Worm (Caenorhabditis elegans) whole organism, L4 larva: ENCODE measurements around the gene ruvb-2.

Experiments used
- D1046.2 ChIP-seq: fragments of 200-800 bp; sonication (Bioruptor generic); IDR thresholded peaks from 2 replicates; pipeline ENCODE4 v1.3.6; 2022; ENCODE audit warnings: missing genetic modification characterization, missing compliant biosample characterization
- F37D6.2 ChIP-seq: sonication (generic microtip); optimal IDR thresholded peaks from 2 replicates; lab custom pipeline; 2016; ENCODE audit warnings: mild to moderate bottlenecking, missing genetic modification characterization, missing compliant biosample characterization
- F49E8.2 ChIP-seq: sonication (generic microtip); optimal IDR thresholded peaks from 2 replicates; lab custom pipeline; 2016; ENCODE audit warnings: missing compliant biosample characterization, mild to moderate bottlenecking, missing genetic modification characterization, borderline replicate concordance
- Y48G9A.11 ChIP-seq: fragments of 200-800 bp; sonication (Bioruptor generic); IDR thresholded peaks from 2 replicates; pipeline ENCODE4 v1.3.6; 2022; ENCODE audit warnings: missing genetic modification reagents, missing genetic modification characterization, missing compliant biosample characterization
- Y5F2A.4 ChIP-seq: fragments of 200-800 bp; sonication (Bioruptor generic); optimal IDR thresholded peaks from 2 replicates; lab custom pipeline; 2018; ENCODE audit warnings: mild to moderate bottlenecking, missing genetic modification characterization, missing compliant biosample characterization
- ZK337.2 ChIP-seq: fragments of 200-800 bp; sonication (Bioruptor generic); IDR thresholded peaks from 2 replicates; pipeline ENCODE4 v1.3.6; 2022; ENCODE audit warnings: missing genetic modification reagents, missing genetic modification characterization, missing compliant biosample characterization
- aha-1 ChIP-seq: fragments of 150-350 bp; peaks from one replicate; lab custom pipeline; 2014; ENCODE audit warnings: missing biosample characterization, missing genetic modification characterization
- attf-4 ChIP-seq: sonication (generic microtip); optimal IDR thresholded peaks from 3 replicates; lab custom pipeline; 2017; ENCODE audit warnings: missing biosample characterization, missing genetic modification characterization
- ceh-28 ChIP-seq: fragments of 150-350 bp; optimal IDR thresholded peaks from 2 replicates; lab custom pipeline; 2014; ENCODE audit warnings: missing biosample characterization, missing genetic modification reagents, missing genetic modification characterization
- ceh-32 ChIP-seq: sonication (generic microtip); optimal IDR thresholded peaks from 2 replicates; lab custom pipeline; 2016; ENCODE audit warnings: mild to moderate bottlenecking, missing genetic modification characterization, missing compliant biosample characterization; ENCODE audit not compliant: poor library complexity
- ceh-44 ChIP-seq: fragments of 200-800 bp; sonication (Bioruptor generic); IDR thresholded peaks from 2 replicates; pipeline ENCODE4 v1.3.6; 2022; ENCODE audit warnings: missing genetic modification reagents, missing genetic modification characterization, missing compliant biosample characterization
- ces-1 ChIP-seq: fragments of 150-350 bp; sonication (generic microtip); optimal IDR thresholded peaks from 4 replicates; lab custom pipeline; 2014; ENCODE audit warnings: missing biosample characterization, missing genetic modification reagents, missing genetic modification characterization
- daf-16 ChIP-seq, 3 experiments: sonication (generic microtip); optimal IDR thresholded peaks; 2 replicates each; lab custom pipeline; 2016 to 2017; ENCODE audit warnings: missing genetic modification characterization in 3 of 3, missing genetic modification reagents in 3 of 3, mild to moderate bottlenecking in 2 of 3, missing compliant biosample characterization in 2 of 3, missing biosample characterization in 1 of 3, moderate library complexity in 1 of 3
- daf-8 ChIP-seq: fragments of 200-800 bp; sonication (Bioruptor generic); IDR thresholded peaks from 2 replicates; pipeline ENCODE4 v1.3.6; 2022; ENCODE audit warnings: missing genetic modification characterization, missing compliant biosample characterization
- dmd-6 ChIP-seq: fragments of 200-800 bp; sonication (Bioruptor generic); IDR thresholded peaks from 2 replicates; pipeline ENCODE4 v1.3.6; 2022; ENCODE audit warnings: missing genetic modification reagents, missing genetic modification characterization, missing compliant biosample characterization
- dmd-9 ChIP-seq: fragments of 200-800 bp; sonication (Bioruptor generic); IDR thresholded peaks from 2 replicates; pipeline ENCODE4 v1.3.6; 2022; ENCODE audit warnings: missing genetic modification reagents, missing genetic modification characterization, missing compliant biosample characterization
- duxl-1 ChIP-seq: sonication (generic microtip); optimal IDR thresholded peaks from 2 replicates; lab custom pipeline; 2016; ENCODE audit warnings: mild to moderate bottlenecking, missing genetic modification characterization, moderate library complexity, missing compliant biosample characterization; ENCODE audit not compliant: poor library complexity
- dve-1 ChIP-seq: sonication (generic microtip); optimal IDR thresholded peaks from 2 replicates; lab custom pipeline; 2017; ENCODE audit warnings: antibody characterized with exemption, mild to moderate bottlenecking, missing genetic modification characterization, missing compliant biosample characterization; ENCODE audit not compliant: insufficient read depth
- egl-27 ChIP-seq: sonication (generic microtip); optimal IDR thresholded peaks from 3 replicates; lab custom pipeline; 2017; ENCODE audit warnings: missing biosample characterization, missing genetic modification reagents, missing genetic modification characterization
- egl-43 ChIP-seq: fragments of 200-800 bp; sonication (Bioruptor generic); IDR thresholded peaks from 2 replicates; pipeline ENCODE4 v1.3.6; 2022; ENCODE audit warnings: missing genetic modification reagents, missing genetic modification characterization, missing compliant biosample characterization
- jun-1 ChIP-seq: fragments of 150-350 bp; optimal IDR thresholded peaks from 2 replicates; lab custom pipeline; 2014; ENCODE audit warnings: missing biosample characterization, missing genetic modification reagents, missing genetic modification characterization
- lir-3 ChIP-seq: sonication (generic microtip); optimal IDR thresholded peaks from 2 replicates; lab custom pipeline; 2016; ENCODE audit warnings: mild to moderate bottlenecking, missing genetic modification characterization, missing compliant biosample characterization
- lsy-2 ChIP-seq, 2 experiments: fragments of 150-350 bp in 1 of 2; sonication (generic microtip) in 1 of 2; optimal IDR thresholded peaks; 2 replicates each; lab custom pipeline; 2014 to 2017; ENCODE audit warnings: missing biosample characterization in 2 of 2, missing genetic modification characterization in 2 of 2
- mes-2 ChIP-seq: sonication (generic microtip); optimal IDR thresholded peaks from 2 replicates; lab custom pipeline; 2016; ENCODE audit warnings: missing genotype, mild to moderate bottlenecking, missing genetic modification characterization, missing compliant biosample characterization; ENCODE audit not compliant: poor library complexity, severe bottlenecking
- mxl-3 ChIP-seq: fragments of 200-800 bp; sonication (Bioruptor generic); optimal IDR thresholded peaks from 2 replicates; lab custom pipeline; 2018; ENCODE audit warnings: mild to moderate bottlenecking, missing genetic modification characterization, missing compliant biosample characterization
- nhr-10 ChIP-seq: fragments of 150-350 bp; optimal IDR thresholded peaks from 2 replicates; lab custom pipeline; 2014; ENCODE audit warnings: missing biosample characterization, missing genetic modification characterization
- nhr-102 ChIP-seq: sonication (generic microtip); optimal IDR thresholded peaks from 2 replicates; lab custom pipeline; 2016; ENCODE audit warnings: mild to moderate bottlenecking, missing genetic modification characterization, moderate library complexity, missing compliant biosample characterization
- nhr-42 ChIP-seq: fragments of 200-800 bp; sonication (Bioruptor generic); IDR thresholded peaks from 2 replicates; pipeline ENCODE4 v1.3.6; 2022; ENCODE audit warnings: missing genetic modification characterization, missing compliant biosample characterization
- nhr-48 ChIP-seq: sonication (generic microtip); optimal IDR thresholded peaks from 2 replicates; lab custom pipeline; 2016; ENCODE audit warnings: mild to moderate bottlenecking, missing genetic modification characterization, missing compliant biosample characterization
- nhr-6 ChIP-seq: fragments of 150-350 bp; optimal IDR thresholded peaks from 2 replicates; lab custom pipeline; 2014; ENCODE audit warnings: missing biosample characterization, missing genetic modification characterization
- nhr-76 ChIP-seq: fragments of 150-350 bp; optimal IDR thresholded peaks from 2 replicates; lab custom pipeline; 2014; ENCODE audit warnings: missing biosample characterization, missing genetic modification characterization
- nhr-77 ChIP-seq: fragments of 150-350 bp; optimal IDR thresholded peaks from 2 replicates; lab custom pipeline; 2014; ENCODE audit warnings: missing biosample characterization, missing genetic modification characterization
- skn-1 ChIP-seq: fragments of 150-350 bp; optimal IDR thresholded peaks from 2 replicates; lab custom pipeline; 2014; ENCODE audit warnings: missing biosample characterization, missing genetic modification characterization
- snpc-1.2 ChIP-seq: fragments of 200-800 bp; sonication (Bioruptor generic); IDR thresholded peaks from 2 replicates; pipeline ENCODE4 v1.3.6; 2022; ENCODE audit warnings: missing genetic modification reagents, missing genetic modification characterization, missing compliant biosample characterization
- tag-97 ChIP-seq: fragments of 200-800 bp; sonication (Bioruptor generic); IDR thresholded peaks from 2 replicates; pipeline ENCODE4 v1.3.6; 2022; ENCODE audit warnings: missing genetic modification characterization, missing compliant biosample characterization
- unc-130 ChIP-seq: sonication (generic microtip); optimal IDR thresholded peaks from 2 replicates; lab custom pipeline; 2016; ENCODE audit warnings: missing genetic modification reagents, missing genetic modification characterization, missing compliant biosample characterization
- unc-62 ChIP-seq, 3 experiments: fragments of 150-350 bp in 1 of 3; sonication (generic microtip); optimal IDR thresholded peaks in 2 of 3; peaks in 1 of 3; 1 replicate in 1 of 3; 2 replicates in 2 of 3; lab custom pipeline; 2014 to 2017; ENCODE audit warnings: missing biosample characterization in 3 of 3, missing genetic modification characterization in 3 of 3, missing genetic modification reagents in 3 of 3, missing genotype in 1 of 3
- zfp-2 ChIP-seq: sonication (generic microtip); optimal IDR thresholded peaks from 2 replicates; lab custom pipeline; 2016; ENCODE audit warnings: mild to moderate bottlenecking, missing genetic modification characterization, missing compliant biosample characterization
- zip-2 ChIP-seq: fragments of 150-350 bp; optimal IDR thresholded peaks from 2 replicates; lab custom pipeline; 2014; ENCODE audit warnings: missing biosample characterization, missing genetic modification characterization
- ztf-11 ChIP-seq: fragments of 150-350 bp; optimal IDR thresholded peaks from 2 replicates; lab custom pipeline; 2014; ENCODE audit warnings: missing biosample characterization, missing genetic modification characterization

The ruvb-2 gene

ce11 chrIV:6904606-6905005 is 14.6 kb downstream of the ruvb-2 start:
- TF ChIP-seq nhr-77 (no peak), nhr-10 (tag; lab: Kevin White, UChicago) (no peak), unc-62 (GFP tag; optimal IDR thresholded peaks at IDR 0.05 in 1 of 2; lab: Kevin White, UChicago) (peak in 1 of 2 experiments; percentile 92), unc-62 (tag; optimal IDR thresholded peaks at IDR 0.05; lab: Kevin White, UChicago) (no peak), ceh-44 (GFP tag; lab: Robert Waterston, UW) (no peak), ztf-11 (tag; lab: Kevin White, UChicago) (no peak), dmd-6 (no peak), ces-1 (GFP tag; lab: Kevin White, UChicago) (no peak)

- peak; percentile 85 for TF ChIP-seq snpc-1.2 (GFP tag; lab: Robert Waterston, UW)
- peak; percentile 38 for TF ChIP-seq unc-130 (GFP tag; lab: Kevin White, UChicago)
- no peak for TF ChIP-seq ceh-32 (tag; lab: Kevin White, UChicago)
- no peak for TF ChIP-seq ceh-44 (GFP tag; lab: Robert Waterston, UW)
- TF ChIP-seq Y48G9A.11 (GFP tag; lab: Robert Waterston, UW): peak; percentile 22; the same call in 1 of the 2 replicates
- no peak for TF ChIP-seq lir-3
- TF ChIP-seq jun-1: no peak
- no peak for TF ChIP-seq nhr-42
Observed at ce11 chrIV:6903575-6903974, 15.6 kb downstream of the ruvb-2 start, which contains the start of gene T22D1.5. TSS of gene T22D1.5 (plus strand) at chrIV:6903950.

- TF ChIP-seq zfp-2 (tag; lab: Kevin White, UChicago) (no peak), tag-97 (no peak), daf-8 (GFP tag; lab: Robert Waterston, UW) (no peak), egl-43 (GFP tag; lab: Robert Waterston, UW) (no peak), dve-1 (tag; lab: Kevin White, UChicago) (no peak), ceh-28 (tag; lab: Kevin White, UChicago) (peak; percentile 39), Y5F2A.4 (GFP tag; lab: Kevin White, UChicago) (no peak), attf-4 (no peak), nhr-48 (peak; percentile 24), egl-27 (tag; lab: Kevin White, UChicago) (no peak), daf-16 (GFP tag; optimal IDR thresholded peaks at IDR 0.05; lab: Kevin White, UChicago) (no peak), daf-16 (tag; optimal IDR thresholded peaks at IDR 0.05; lab: Kevin White, UChicago) (no peak), mxl-3 (GFP tag; lab: Kevin White, UChicago) (peak; percentile 78), skn-1 (tag; lab: Kevin White, UChicago) (no peak), F49E8.2 (tag; lab: Kevin White, UChicago) (no peak), duxl-1 (tag; lab: Kevin White, UChicago) (no peak), ZK337.2 (GFP tag; lab: Robert Waterston, UW) (no peak), nhr-6 (tag; lab: Kevin White, UChicago) (peak; percentile 44), aha-1 (no peak), snpc-1.2 (GFP tag; lab: Robert Waterston, UW) (peak; percentile 91), nhr-76 (tag; lab: Kevin White, UChicago) (no peak), nhr-102 (tag; lab: Kevin White, UChicago) (no peak), D1046.2 (GFP tag; lab: Robert Waterston, UW) (no peak), mes-2 (no peak), dmd-9 (GFP tag; lab: Robert Waterston, UW) (0 out of 2 replicates have a peak, but pooled peaks have one; percentile 21), zip-2 (no peak), lsy-2 (tag; optimal IDR thresholded peaks at IDR 0.05; lab: Kevin White, UChicago) (no peak), F37D6.2 (tag; lab: Kevin White, UChicago) (no peak), dmd-6 (peak; percentile 46), unc-130 (GFP tag; lab: Kevin White, UChicago) (peak; percentile 86)
Observed at ce11 chrIV:6887601-6888099, 31.6 kb downstream of the ruvb-2 start, which contains the start of the genes T05A12.3 and T05A12.4. TSS of gene T05A12.3 (minus strand) at chrIV:6887651. TSS of gene T05A12.4 (plus strand) at chrIV:6887948.
